Worm (Caenorhabditis elegans) whole organism, early embryonic: ENCODE measurements around the gene mesp-1.

Experiments
- B0310.2 ChIP-seq: sonication (generic microtip); optimal IDR thresholded peaks from 2 replicates; lab custom pipeline; 2016; ENCODE audit warnings: mild to moderate bottlenecking, missing genetic modification characterization, missing compliant biosample characterization
- F13C5.2 ChIP-seq: sonication (generic microtip); optimal IDR thresholded peaks from 2 replicates; lab custom pipeline; 2017; ENCODE audit warnings: mild to moderate bottlenecking, missing genetic modification characterization, inconsistent platforms, missing compliant biosample characterization
- aly-1 ChIP-seq: sonication (generic microtip); optimal IDR thresholded peaks from 2 replicates; lab custom pipeline; 2016; ENCODE audit warnings: missing genetic modification characterization, missing compliant biosample characterization
- ama-1 ChIP-seq: fragments of 150-350 bp; optimal IDR thresholded peaks from 2 replicates; lab custom pipeline; 2014
- ceh-13 ChIP-seq: fragments of 200-800 bp; sonication (Bioruptor generic); optimal IDR thresholded peaks from 2 replicates; lab custom pipeline; 2018; ENCODE audit warnings: mild to moderate bottlenecking, missing genetic modification characterization, missing compliant biosample characterization
- ceh-36 ChIP-seq: sonication (generic microtip); optimal IDR thresholded peaks from 2 replicates; lab custom pipeline; 2016; ENCODE audit warnings: missing genetic modification characterization, inconsistent platforms, missing compliant biosample characterization
- ets-7 ChIP-seq: sonication (generic microtip); optimal IDR thresholded peaks from 2 replicates; lab custom pipeline; 2016; ENCODE audit warnings: missing genotype, missing genetic modification characterization, missing compliant biosample characterization
- flt-1 ChIP-seq: fragments of 200-800 bp; sonication (Bioruptor generic); IDR thresholded peaks from 2 replicates; pipeline ENCODE4 v1.3.6; 2022; ENCODE audit warnings: missing genetic modification characterization, missing compliant biosample characterization
- hmbx-1 ChIP-seq: sonication (generic microtip); optimal IDR thresholded peaks from 2 replicates; lab custom pipeline; 2016; ENCODE audit warnings: mild to moderate bottlenecking, missing genetic modification characterization, missing compliant biosample characterization
- hmg-4 ChIP-seq: fragments of 200-800 bp; sonication (Bioruptor generic); optimal IDR thresholded peaks from 2 replicates; lab custom pipeline; 2018; ENCODE audit warnings: mild to moderate bottlenecking, missing genetic modification characterization, missing compliant biosample characterization
- hnd-1 ChIP-seq: sonication (generic microtip); optimal IDR thresholded peaks from 2 replicates; lab custom pipeline; 2016; ENCODE audit warnings: missing genetic modification characterization, missing compliant biosample characterization
- pes-1 ChIP-seq: fragments of 200-800 bp; sonication (Bioruptor generic); IDR thresholded peaks from 2 replicates; pipeline ENCODE4 v1.3.6; 2022; ENCODE audit warnings: missing genetic modification reagents, missing genetic modification characterization, missing compliant biosample characterization
- scrt-1 ChIP-seq: fragments of 200-800 bp; sonication (Bioruptor generic); IDR thresholded peaks from 2 replicates; pipeline ENCODE4 v1.3.6; 2022; ENCODE audit warnings: missing genetic modification characterization, missing compliant biosample characterization
- sea-1 ChIP-seq: fragments of 200-800 bp; sonication (Bioruptor generic); conservative IDR thresholded peaks from 2 replicates; pipeline ENCODE4 v1.3.6; 2022; ENCODE audit warnings: missing genetic modification characterization, missing compliant biosample characterization
- tbx-11 ChIP-seq: fragments of 200-800 bp; sonication (Bioruptor generic); IDR thresholded peaks from 2 replicates; pipeline ENCODE4 v1.3.6; 2022; ENCODE audit warnings: missing genetic modification characterization, missing compliant biosample characterization
- tbx-37 ChIP-seq: fragments of 200-800 bp; sonication (Bioruptor generic); conservative IDR thresholded peaks from 2 replicates; pipeline ENCODE4 v1.3.6; 2022; ENCODE audit warnings: missing genetic modification reagents, missing genetic modification characterization, missing compliant biosample characterization
- tra-4 ChIP-seq: sonication (generic microtip); optimal IDR thresholded peaks from 2 replicates; lab custom pipeline; 2017; ENCODE audit warnings: missing genetic modification characterization, missing compliant biosample characterization

mesp-1 gene

ce11 chrIV:8461177-8461576, 37.9 kb upstream of the mesp-1 start:
- no peak for TF ChIP-seq hnd-1 (tag; lab: Kevin White, UChicago)
- no peak for TF ChIP-seq scrt-1 (GFP tag; lab: Robert Waterston, UW)
- TF ChIP-seq pes-1 (GFP tag; lab: Robert Waterston, UW) = no peak
- no peak for TF ChIP-seq aly-1
- TF ChIP-seq hmbx-1 (tag; lab: Kevin White, UChicago) = no peak
- no peak for TF ChIP-seq flt-1
- no peak for TF ChIP-seq ama-1
- TF ChIP-seq ets-7 (tag; lab: Kevin White, UChicago) = no peak
- TF ChIP-seq tbx-11 = no peak
- TF ChIP-seq B0310.2 (tag; lab: Kevin White, UChicago) = no peak
- no peak for TF ChIP-seq F13C5.2 (tag; lab: Kevin White, UChicago)
- TF ChIP-seq tra-4 = no peak

ce11 chrIV:8462376-8462775, 36.7 kb upstream of the mesp-1 start:
- TF ChIP-seq tbx-37 (GFP tag; lab: Robert Waterston, UW) (no peak), tbx-11 (no peak), aly-1 (no peak), ceh-13 (GFP tag; lab: Kevin White, UChicago) (no peak), ceh-36 (tag; lab: Kevin White, UChicago) (no peak), ets-7 (tag; lab: Kevin White, UChicago) (no peak), tra-4 (no peak), ama-1 (no peak), flt-1 (no peak), hmg-4 (GFP tag; lab: Kevin White, UChicago) (no peak), F13C5.2 (tag; lab: Kevin White, UChicago) (no peak), sea-1 (GFP tag; lab: Robert Waterston, UW) (no peak), hmbx-1 (tag; lab: Kevin White, UChicago) (no peak), hnd-1 (tag; lab: Kevin White, UChicago) (no peak), B0310.2 (tag; lab: Kevin White, UChicago) (no peak), pes-1 (GFP tag; lab: Robert Waterston, UW) (no peak), scrt-1 (GFP tag; lab: Robert Waterston, UW) (no peak)

- TF ChIP-seq hmbx-1 (tag; lab: Kevin White, UChicago) (no peak), tbx-11 (no peak), tra-4 (no peak), hmg-4 (GFP tag; lab: Kevin White, UChicago) (no peak), sea-1 (GFP tag; lab: Robert Waterston, UW) (no peak), F13C5.2 (tag; lab: Kevin White, UChicago) (no peak), flt-1 (no peak), scrt-1 (GFP tag; lab: Robert Waterston, UW) (no peak), ets-7 (tag; lab: Kevin White, UChicago) (no peak), B0310.2 (tag; lab: Kevin White, UChicago) (no peak), aly-1 (no peak), ceh-36 (tag; lab: Kevin White, UChicago) (no peak), ama-1 (no peak)
These were observed 36.0 kb upstream of the mesp-1 start for ce11 chrIV:8463069-8463468.

ce11 chrIV:8463716-8464115, 35.4 kb upstream of the mesp-1 start, which contains the start of gene str-176:
Gene str-176 (minus strand): TSS chrIV:8463816.
- no peak for TF ChIP-seq F13C5.2 (tag; lab: Kevin White, UChicago)

ce11 chrIV:8464187-8464586, 34.9 kb upstream of the mesp-1 start:
- TF ChIP-seq B0310.2 (tag; lab: Kevin White, UChicago) (no peak), hmbx-1 (tag; lab: Kevin White, UChicago) (no peak), F13C5.2 (tag; lab: Kevin White, UChicago) (no peak), ama-1 (no peak), scrt-1 (GFP tag; lab: Robert Waterston, UW) (no peak), ceh-13 (GFP tag; lab: Kevin White, UChicago) (no peak), pes-1 (GFP tag; lab: Robert Waterston, UW) (no peak)

ce11 chrIV:8472493-8472892, 26.6 kb upstream of the mesp-1 start, which contains the start of gene oat-1:
Gene oat-1 (minus strand): TSS chrIV:8472593.
- no peak for TF ChIP-seq pes-1 (GFP tag; lab: Robert Waterston, UW)
- no peak for TF ChIP-seq sea-1 (GFP tag; lab: Robert Waterston, UW)
- no peak for TF ChIP-seq aly-1
- TF ChIP-seq F13C5.2 (tag; lab: Kevin White, UChicago) = no peak
- TF ChIP-seq ets-7 (tag; lab: Kevin White, UChicago) = no peak
- no peak for TF ChIP-seq tra-4
- no peak for TF ChIP-seq ceh-36 (tag; lab: Kevin White, UChicago)
- TF ChIP-seq B0310.2 (tag; lab: Kevin White, UChicago) = no peak
- no peak for TF ChIP-seq tbx-37 (GFP tag; lab: Robert Waterston, UW)

ce11 chrIV:8473756-8474155, 25.4 kb upstream of the mesp-1 start, which contains the start of gene C28C12.11:
Gene C28C12.11 (plus strand): TSS chrIV:8474056.
- TF ChIP-seq tra-4 (no peak), B0310.2 (tag; lab: Kevin White, UChicago) (no peak), F13C5.2 (tag; lab: Kevin White, UChicago) (no peak), flt-1 (no peak), tbx-37 (GFP tag; lab: Robert Waterston, UW) (no peak), tbx-11 (no peak), hnd-1 (tag; lab: Kevin White, UChicago) (no peak), ets-7 (tag; lab: Kevin White, UChicago) (no peak)

ce11 chrIV:8475030-8475679, 24.0 kb upstream of the mesp-1 start:
- TF ChIP-seq aly-1 (no peak), sea-1 (GFP tag; lab: Robert Waterston, UW) (no peak), hmg-4 (GFP tag; lab: Kevin White, UChicago) (no peak), ceh-13 (GFP tag; lab: Kevin White, UChicago) (no peak), pes-1 (GFP tag; lab: Robert Waterston, UW) (no peak), hmbx-1 (tag; lab: Kevin White, UChicago) (no peak), ceh-36 (tag; lab: Kevin White, UChicago) (no peak), B0310.2 (tag; lab: Kevin White, UChicago) (no peak), F13C5.2 (tag; lab: Kevin White, UChicago) (no peak), tbx-37 (GFP tag; lab: Robert Waterston, UW) (no peak), scrt-1 (GFP tag; lab: Robert Waterston, UW) (no peak), tra-4 (no peak), ama-1 (no peak), ets-7 (tag; lab: Kevin White, UChicago) (no peak), tbx-11 (no peak)
